Worm (Caenorhabditis elegans) whole organism, mixed stage, embryonic: Measurements from ENCODE around the gene smim-14.

Experiments used
- M03D4.4 ChIP-seq: sonication (generic microtip); optimal IDR thresholded peaks from 2 replicates; lab custom pipeline; 2017; ENCODE audit warnings: mild to moderate bottlenecking, missing genetic modification characterization, missing compliant biosample characterization
- bed-3 ChIP-seq: fragments of 200-800 bp; sonication (Bioruptor generic); optimal IDR thresholded peaks from 3 replicates; lab custom pipeline; 2018; ENCODE audit warnings: mild to moderate bottlenecking, missing genetic modification characterization, moderate library complexity, missing compliant biosample characterization
- blmp-1 ChIP-seq: fragments of 150-350 bp; optimal IDR thresholded peaks from 2 replicates; lab custom pipeline; 2014; ENCODE audit warnings: missing biosample characterization, missing genetic modification characterization
- ceh-39 ChIP-seq: fragments of 150-350 bp; optimal IDR thresholded peaks from 2 replicates; lab custom pipeline; 2014; ENCODE audit warnings: missing biosample characterization, missing genetic modification characterization
- ceh-43 ChIP-seq: fragments of 200-800 bp; sonication (Bioruptor generic); optimal IDR thresholded peaks from 2 replicates; lab custom pipeline; 2018; ENCODE audit warnings: mild to moderate bottlenecking, missing genetic modification characterization, moderate library complexity, missing compliant biosample characterization
- ceh-83 ChIP-seq: fragments of 200-800 bp; sonication (Bioruptor generic); optimal IDR thresholded peaks from 2 replicates; lab custom pipeline; 2018; ENCODE audit warnings: mild to moderate bottlenecking, missing genetic modification characterization, missing compliant biosample characterization
- ces-1 ChIP-seq: fragments of 150-350 bp; optimal IDR thresholded peaks from 2 replicates; lab custom pipeline; 2014; ENCODE audit warnings: missing biosample characterization, missing genetic modification reagents, missing genetic modification characterization
- cnd-1 ChIP-seq: fragments of 200-800 bp; sonication (Bioruptor generic); optimal IDR thresholded peaks from 2 replicates; lab custom pipeline; 2018; ENCODE audit warnings: mild to moderate bottlenecking, missing genetic modification characterization, missing compliant biosample characterization
- drap-1 ChIP-seq: fragments of 200-800 bp; sonication (Bioruptor generic); optimal IDR thresholded peaks from 3 replicates; lab custom pipeline; 2018; ENCODE audit warnings: mild to moderate bottlenecking, missing genetic modification characterization, missing compliant biosample characterization
- elt-1 ChIP-seq: sonication (generic microtip); optimal IDR thresholded peaks from 2 replicates; lab custom pipeline; 2017; ENCODE audit warnings: missing genetic modification characterization, mild to moderate bottlenecking, missing compliant biosample characterization, antibody characterized with exemption, moderate library complexity, borderline replicate concordance; ENCODE audit not compliant: insufficient read depth
- elt-3 ChIP-seq: fragments of 150-350 bp; optimal IDR thresholded peaks from 2 replicates; lab custom pipeline; 2014; ENCODE audit warnings: missing biosample characterization, missing genetic modification characterization
- flh-1 ChIP-seq: fragments of 200-800 bp; sonication (Bioruptor generic); optimal IDR thresholded peaks from 2 replicates; lab custom pipeline; 2018; ENCODE audit warnings: mild to moderate bottlenecking, missing genetic modification characterization, moderate library complexity, missing compliant biosample characterization
- ham-2 ChIP-seq: fragments of 200-800 bp; sonication (Bioruptor generic); optimal IDR thresholded peaks from 2 replicates; lab custom pipeline; 2018; ENCODE audit warnings: mild to moderate bottlenecking, missing genetic modification characterization, missing compliant biosample characterization
- hlh-1 ChIP-seq: fragments of 150-350 bp; optimal IDR thresholded peaks from 2 replicates; lab custom pipeline; 2014; ENCODE audit warnings: missing biosample characterization, missing genetic modification reagents, missing genetic modification characterization
- lin-13 ChIP-seq: fragments of 150-350 bp; optimal IDR thresholded peaks from 2 replicates; lab custom pipeline; 2014; ENCODE audit warnings: missing biosample characterization, missing genetic modification characterization
- lin-32 ChIP-seq: fragments of 200-800 bp; sonication (Bioruptor generic); optimal IDR thresholded peaks from 2 replicates; lab custom pipeline; 2018; ENCODE audit warnings: mild to moderate bottlenecking, missing genetic modification characterization, missing compliant biosample characterization
- lsy-2 ChIP-seq: fragments of 150-350 bp; optimal IDR thresholded peaks from 2 replicates; lab custom pipeline; 2014; ENCODE audit warnings: missing biosample characterization, missing genetic modification characterization
- mab-5 ChIP-seq: fragments of 150-350 bp; optimal IDR thresholded peaks from 2 replicates; lab custom pipeline; 2014; ENCODE audit warnings: missing biosample characterization, missing genetic modification characterization
- mep-1 ChIP-seq: fragments of 150-350 bp; optimal IDR thresholded peaks from 2 replicates; lab custom pipeline; 2017; ENCODE audit warnings: missing biosample characterization, missing genetic modification reagents, missing genetic modification characterization, inconsistent platforms
- mls-2 ChIP-seq: sonication (generic microtip); optimal IDR thresholded peaks from 2 replicates; lab custom pipeline; 2016; ENCODE audit warnings: mild to moderate bottlenecking, missing genetic modification characterization, moderate library complexity, missing compliant biosample characterization
- nhr-12 ChIP-seq: fragments of 150-350 bp; optimal IDR thresholded peaks from 2 replicates; lab custom pipeline; 2014; ENCODE audit warnings: missing biosample characterization, missing genetic modification characterization
- nhr-2 ChIP-seq: fragments of 150-350 bp; optimal IDR thresholded peaks from 2 replicates; lab custom pipeline; 2014; ENCODE audit warnings: missing biosample characterization, missing genetic modification characterization
- nhr-237 ChIP-seq: fragments of 150-350 bp; optimal IDR thresholded peaks from 2 replicates; lab custom pipeline; 2014; ENCODE audit warnings: missing biosample characterization, missing genetic modification characterization
- nhr-28 ChIP-seq: fragments of 150-350 bp; optimal IDR thresholded peaks from 2 replicates; lab custom pipeline; 2014; ENCODE audit warnings: missing biosample characterization, missing genetic modification characterization
- nhr-76 ChIP-seq: sonication (generic microtip); optimal IDR thresholded peaks from 2 replicates; lab custom pipeline; 2017; ENCODE audit warnings: missing biosample characterization, missing genetic modification characterization
- pha-4 ChIP-seq: fragments of 150-350 bp; optimal IDR thresholded peaks from 2 replicates; lab custom pipeline; 2018; ENCODE audit warnings: missing biosample characterization, missing genetic modification reagents, missing genetic modification characterization
- sem-2 ChIP-seq: fragments of 200-800 bp; sonication (Bioruptor generic); optimal IDR thresholded peaks from 2 replicates; lab custom pipeline; 2018; ENCODE audit warnings: mild to moderate bottlenecking, missing genetic modification characterization, missing compliant biosample characterization
- snpc-4 ChIP-seq: fragments of 150-350 bp; optimal IDR thresholded peaks from 2 replicates; lab custom pipeline; 2014; ENCODE audit warnings: missing biosample characterization, missing genetic modification characterization
- sptf-1 ChIP-seq: sonication (generic microtip); optimal IDR thresholded peaks from 2 replicates; lab custom pipeline; 2017; ENCODE audit warnings: mild to moderate bottlenecking, missing genetic modification characterization, moderate library complexity, missing compliant biosample characterization
- tbx-8 ChIP-seq: fragments of 200-800 bp; sonication (Bioruptor generic); optimal IDR thresholded peaks from 2 replicates; lab custom pipeline; 2018; ENCODE audit warnings: mild to moderate bottlenecking, missing genetic modification characterization, moderate library complexity, missing compliant biosample characterization
- unc-120 ChIP-seq: sonication (generic microtip); optimal IDR thresholded peaks from 2 replicates; lab custom pipeline; 2017; ENCODE audit warnings: missing genetic modification characterization, missing compliant biosample characterization; ENCODE audit not compliant: poor library complexity, severe bottlenecking
- unc-39 ChIP-seq: fragments of 150-350 bp; optimal IDR thresholded peaks from 2 replicates; lab custom pipeline; 2014; ENCODE audit warnings: missing biosample characterization, missing genetic modification characterization
- unc-62 ChIP-seq: fragments of 150-350 bp; optimal IDR thresholded peaks from 2 replicates; lab custom pipeline; 2014; ENCODE audit warnings: missing biosample characterization, missing genetic modification reagents, missing genetic modification characterization
- zip-8 ChIP-seq: fragments of 150-350 bp; optimal IDR thresholded peaks from 2 replicates; lab custom pipeline; 2014; ENCODE audit warnings: missing biosample characterization, missing genetic modification characterization
- ztf-11 ChIP-seq: fragments of 150-350 bp; optimal IDR thresholded peaks from 2 replicates; lab custom pipeline; 2014; ENCODE audit warnings: missing biosample characterization, missing genetic modification characterization

Gene smim-14

DNA sequence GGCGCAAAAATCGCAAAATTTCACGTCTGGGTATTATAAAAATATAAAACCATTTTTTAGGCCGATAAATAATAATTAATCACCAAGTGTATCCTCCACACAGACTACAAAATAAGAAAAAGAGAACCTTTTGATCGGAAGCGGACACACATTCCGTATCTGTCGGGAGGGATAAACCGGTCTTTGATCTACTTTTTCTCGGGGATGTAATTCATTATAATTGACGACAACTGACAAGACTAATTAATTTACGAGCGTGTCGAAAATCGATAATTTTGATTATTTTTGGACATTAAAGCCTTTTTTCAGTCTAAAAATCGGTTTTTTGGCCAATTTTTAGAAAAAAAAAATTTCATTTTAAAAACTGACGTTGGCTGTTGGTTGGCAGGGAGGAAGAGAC lies 887 bp upstream of the smim-14 start:
- TF ChIP-seq ceh-43 (GFP tag; lab: Kevin White, UChicago) (no peak), nhr-28 (no peak), lsy-2 (tag; lab: Kevin White, UChicago) (no peak), nhr-76 (tag; lab: Kevin White, UChicago) (no peak), hlh-1 (tag; lab: Kevin White, UChicago) (no peak), drap-1 (no peak), blmp-1 (tag; lab: Kevin White, UChicago) (no peak), nhr-237 (no peak), tbx-8 (GFP tag; lab: Kevin White, UChicago) (peak; percentile 41), sem-2 (no peak), unc-62 (GFP tag; lab: Kevin White, UChicago) (peak; percentile 73), ceh-39 (no peak), mep-1 (tag; lab: Kevin White, UChicago) (no peak), nhr-2 (tag; lab: Kevin White, UChicago) (no peak), M03D4.4 (no peak), snpc-4 (tag; lab: Kevin White, UChicago) (no peak), lin-13 (no peak)

DNA sequence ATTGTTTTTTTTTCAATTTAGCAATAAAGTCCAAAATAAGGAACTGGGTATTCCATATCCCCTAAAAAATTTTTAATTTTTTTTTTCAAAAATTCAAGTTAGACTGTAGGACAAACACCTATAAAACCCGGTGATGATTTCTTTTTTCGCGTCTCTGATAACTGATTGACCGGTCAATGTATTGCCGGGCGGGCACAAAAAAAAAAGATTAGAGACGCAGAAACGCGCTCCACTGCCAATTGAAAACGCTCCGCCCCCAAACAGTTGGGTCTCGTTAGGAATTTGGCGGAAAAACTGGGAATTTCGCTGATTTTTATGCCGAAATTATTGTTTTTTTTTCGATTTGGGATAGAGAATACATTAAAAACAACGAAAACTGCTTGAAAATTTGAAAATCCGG lies 1.2 kb downstream of the smim-14 start:
- TF ChIP-seq ceh-39 (no peak), snpc-4 (tag; lab: Kevin White, UChicago) (no peak), lin-13 (no peak), ztf-11 (tag; lab: Kevin White, UChicago) (no peak), ham-2 (GFP tag; lab: Kevin White, UChicago) (no peak), lsy-2 (tag; lab: Kevin White, UChicago) (no peak), drap-1 (no peak), cnd-1 (no peak), nhr-2 (tag; lab: Kevin White, UChicago) (no peak), nhr-28 (no peak), sptf-1 (tag; lab: Kevin White, UChicago) (no peak), hlh-1 (tag; lab: Kevin White, UChicago) (no peak), zip-8 (no peak), unc-39 (tag; lab: Kevin White, UChicago) (no peak), ceh-83 (no peak), nhr-237 (no peak), mep-1 (tag; lab: Kevin White, UChicago) (no peak), mls-2 (tag; lab: Kevin White, UChicago) (no peak), mab-5 (no peak)

DNA sequence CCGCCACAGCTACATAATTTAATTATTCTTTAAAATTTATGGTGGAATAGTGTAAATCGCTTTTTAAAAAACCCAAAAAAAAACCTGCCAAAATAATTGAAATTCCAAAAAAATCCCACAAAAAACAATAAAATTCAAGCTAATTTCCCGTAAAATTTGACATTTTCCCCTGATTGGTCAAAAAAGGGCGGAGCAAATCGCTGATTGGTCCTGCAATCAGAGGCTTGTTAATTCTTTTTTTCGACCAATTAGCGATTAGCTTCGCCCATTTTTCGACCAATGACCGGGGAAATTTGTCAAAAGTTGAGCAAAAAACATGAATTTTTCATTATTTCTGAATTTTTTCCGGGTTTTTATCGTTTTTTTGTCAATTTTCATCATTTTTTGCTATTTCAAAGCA lies 2.5 kb downstream of the smim-14 start:
- TF ChIP-seq zip-8 (no peak), lsy-2 (tag; lab: Kevin White, UChicago) (no peak), mab-5 (no peak), ceh-83 (no peak), ceh-43 (GFP tag; lab: Kevin White, UChicago) (no peak), elt-3 (no peak), nhr-2 (tag; lab: Kevin White, UChicago) (no peak), sptf-1 (tag; lab: Kevin White, UChicago) (no peak), lin-13 (no peak), nhr-76 (tag; lab: Kevin White, UChicago) (no peak), tbx-8 (GFP tag; lab: Kevin White, UChicago) (no peak), ceh-39 (no peak), M03D4.4 (no peak), pha-4 (no peak), nhr-28 (no peak)
- TF ChIP-seq, all 35 proteins: peak for 0

DNA sequence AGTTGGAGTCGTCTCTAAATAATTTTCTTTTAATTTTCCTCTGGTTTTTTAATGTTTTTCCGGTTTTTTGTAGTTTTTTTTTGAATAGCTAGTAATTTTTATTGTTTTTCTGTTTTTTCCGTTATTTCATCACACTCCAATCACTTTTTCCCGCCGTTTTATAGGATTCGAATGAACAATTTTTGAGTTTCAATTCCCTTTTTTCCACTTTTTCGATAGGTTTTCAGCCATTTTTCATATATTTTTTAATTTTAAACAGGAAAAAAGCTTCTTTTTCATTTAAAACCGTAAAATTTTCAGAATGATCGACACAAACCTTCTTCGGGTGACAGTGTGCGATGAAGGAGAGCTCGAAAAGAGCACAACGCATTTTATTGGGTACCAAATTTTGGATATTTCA lies 8.1 kb downstream of the smim-14 start, which contains the start of gene pph-6:
Gene pph-6 (plus strand): TSS at position 301 of the 400 bp plus-strand sequence.
- TF ChIP-seq unc-39 (tag; lab: Kevin White, UChicago) (no peak), lsy-2 (tag; lab: Kevin White, UChicago) (no peak)

DNA sequence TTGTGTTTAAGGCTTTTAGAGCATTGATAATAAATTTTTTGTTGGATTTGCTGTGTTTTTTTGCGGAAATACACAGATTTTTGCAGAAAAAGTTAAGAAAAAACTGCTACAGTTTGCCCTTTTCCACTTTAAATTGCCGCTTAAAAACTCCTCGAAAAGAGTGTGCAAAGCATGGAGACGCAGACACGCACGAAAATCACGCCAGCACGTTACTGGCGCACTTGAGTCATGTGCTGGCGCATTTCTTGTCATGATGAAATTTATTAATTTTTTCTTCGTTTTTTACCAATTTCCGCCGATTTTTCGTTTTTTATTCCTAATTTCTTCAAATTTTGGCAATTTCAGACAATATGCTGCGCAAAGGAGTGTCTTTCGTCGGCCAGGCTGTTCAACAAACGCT lies 9.5 kb downstream of the smim-14 start, which contains the start of gene C34C12.8:
Gene C34C12.8 (plus strand): TSS at position 346 of the 400 bp plus-strand sequence.
- TF ChIP-seq ceh-83 (no peak), lsy-2 (tag; lab: Kevin White, UChicago) (peak; percentile 88), unc-62 (GFP tag; lab: Kevin White, UChicago) (peak; percentile 3), tbx-8 (GFP tag; lab: Kevin White, UChicago) (peak; percentile 37), nhr-76 (tag; lab: Kevin White, UChicago) (no peak), sptf-1 (tag; lab: Kevin White, UChicago) (peak; percentile 67), ceh-39 (peak; percentile 62), blmp-1 (tag; lab: Kevin White, UChicago) (no peak), nhr-28 (peak; percentile 4), nhr-12 (no peak), ces-1 (GFP tag; lab: Kevin White, UChicago) (peak; percentile 92), flh-1 (GFP tag; lab: Kevin White, UChicago) (no peak), cnd-1 (peak; percentile 56), nhr-237 (peak; percentile 80), pha-4 (peak; percentile 90), sem-2 (no peak), lin-32 (no peak), M03D4.4 (peak; percentile 67), ceh-43 (GFP tag; lab: Kevin White, UChicago) (peak; percentile 32), mls-2 (tag; lab: Kevin White, UChicago) (peak; percentile 51), bed-3 (GFP tag; lab: Kevin White, UChicago) (no peak), unc-120 (tag; lab: Kevin White, UChicago) (peak; percentile 1), hlh-1 (tag; lab: Kevin White, UChicago) (peak; percentile 42), nhr-2 (tag; lab: Kevin White, UChicago) (no peak), drap-1 (peak; percentile 39), elt-3 (no peak), elt-1 (tag; lab: Kevin White, UChicago) (no peak), lin-13 (peak; percentile 95), unc-39 (tag; lab: Kevin White, UChicago) (no peak), mep-1 (tag; lab: Kevin White, UChicago) (peak; percentile 90), ham-2 (GFP tag; lab: Kevin White, UChicago) (no peak), snpc-4 (tag; lab: Kevin White, UChicago) (no peak)
